Worm (Caenorhabditis elegans) whole organism, late embryonic: ENCODE results near the gene enu-3.5.

Source experiments
- C38D4.7 ChIP-seq: fragments of 200-800 bp; sonication (Bioruptor generic); optimal IDR thresholded peaks from 2 replicates; lab custom pipeline; 2018; ENCODE audit warnings: mild to moderate bottlenecking, missing genetic modification characterization, moderate library complexity, missing compliant biosample characterization
- K02D7.2 ChIP-seq: sonication (generic microtip); optimal IDR thresholded peaks from 2 replicates; lab custom pipeline; 2017; ENCODE audit warnings: mild to moderate bottlenecking, missing genetic modification characterization, missing compliant biosample characterization
- K09A11.1 ChIP-seq: sonication (generic microtip); optimal IDR thresholded peaks from 2 replicates; lab custom pipeline; 2017; ENCODE audit warnings: antibody characterized with exemption, mild to moderate bottlenecking, missing genetic modification characterization, missing compliant biosample characterization; ENCODE audit not compliant: insufficient read depth
- T23F11.4 ChIP-seq: fragments of 200-800 bp; sonication (Bioruptor generic); optimal IDR thresholded peaks from 2 replicates; lab custom pipeline; 2018; ENCODE audit warnings: mild to moderate bottlenecking, missing genetic modification characterization, missing compliant biosample characterization
- ama-1 ChIP-seq: fragments of 150-350 bp; optimal IDR thresholded peaks from 2 replicates; lab custom pipeline; 2014
- ceh-14 ChIP-seq: sonication (generic microtip); optimal IDR thresholded peaks from 2 replicates; lab custom pipeline; 2016; ENCODE audit warnings: missing genotype, missing genetic modification characterization, missing compliant biosample characterization
- ceh-18 ChIP-seq: sonication (generic microtip); optimal IDR thresholded peaks from 2 replicates; lab custom pipeline; 2016; ENCODE audit warnings: missing genetic modification characterization, missing compliant biosample characterization
- ceh-19 ChIP-seq: fragments of 200-800 bp; sonication (Bioruptor generic); optimal IDR thresholded peaks from 2 replicates; lab custom pipeline; 2018; ENCODE audit warnings: mild to moderate bottlenecking, missing genetic modification characterization, missing compliant biosample characterization
- ceh-24 ChIP-seq: sonication (generic microtip); optimal IDR thresholded peaks from 2 replicates; lab custom pipeline; 2016; ENCODE audit warnings: mild to moderate bottlenecking, missing genetic modification characterization, missing compliant biosample characterization
- ceh-31 ChIP-seq: sonication (generic microtip); optimal IDR thresholded peaks from 2 replicates; lab custom pipeline; 2016; ENCODE audit warnings: missing genetic modification characterization, missing compliant biosample characterization
- ceh-34 ChIP-seq: sonication (generic microtip); optimal IDR thresholded peaks from 2 replicates; lab custom pipeline; 2016; ENCODE audit warnings: mild to moderate bottlenecking, missing genetic modification characterization, missing compliant biosample characterization
- ceh-48 ChIP-seq: sonication (generic microtip); optimal IDR thresholded peaks from 2 replicates; lab custom pipeline; 2016; ENCODE audit warnings: missing genetic modification characterization, inconsistent platforms, missing compliant biosample characterization
- che-1 ChIP-seq: sonication (generic microtip); optimal IDR thresholded peaks from 2 replicates; lab custom pipeline; 2016; ENCODE audit warnings: mild to moderate bottlenecking, missing genetic modification characterization, missing compliant biosample characterization
- ets-4 ChIP-seq: sonication (generic microtip); optimal IDR thresholded peaks from 2 replicates; lab custom pipeline; 2016; ENCODE audit warnings: missing genetic modification characterization, missing compliant biosample characterization
- eyg-1 ChIP-seq: sonication (generic microtip); optimal IDR thresholded peaks from 2 replicates; lab custom pipeline; 2016; ENCODE audit warnings: missing genotype, missing genetic modification characterization, missing compliant biosample characterization
- fax-1 ChIP-seq: sonication (generic microtip); optimal IDR thresholded peaks from 2 replicates; lab custom pipeline; 2016; ENCODE audit warnings: missing genotype, missing genetic modification characterization, missing compliant biosample characterization
- fkh-6 ChIP-seq: sonication (generic microtip); optimal IDR thresholded peaks from 2 replicates; lab custom pipeline; 2016; ENCODE audit warnings: missing genetic modification characterization, missing compliant biosample characterization
- gmeb-2 ChIP-seq: sonication (generic microtip); optimal IDR thresholded peaks from 2 replicates; lab custom pipeline; 2016; ENCODE audit warnings: missing genetic modification characterization, inconsistent platforms, missing compliant biosample characterization
- hlh-13 ChIP-seq: fragments of 200-800 bp; sonication (Bioruptor generic); optimal IDR thresholded peaks from 2 replicates; lab custom pipeline; 2018; ENCODE audit warnings: mild to moderate bottlenecking, missing genetic modification characterization, missing compliant biosample characterization
- hlh-6 ChIP-seq: sonication (generic microtip); optimal IDR thresholded peaks from 2 replicates; lab custom pipeline; 2016; ENCODE audit warnings: missing genotype, missing genetic modification characterization, missing compliant biosample characterization
- hlh-8 ChIP-seq: sonication (generic microtip); optimal IDR thresholded peaks from 2 replicates; lab custom pipeline; 2016; ENCODE audit warnings: missing genotype, missing genetic modification characterization, missing compliant biosample characterization
- lim-6 ChIP-seq: sonication (generic microtip); optimal IDR thresholded peaks from 2 replicates; lab custom pipeline; 2016; ENCODE audit warnings: missing genetic modification characterization, missing compliant biosample characterization
- lin-11 ChIP-seq: fragments of 200-800 bp; sonication (Bioruptor generic); optimal IDR thresholded peaks from 2 replicates; lab custom pipeline; 2018; ENCODE audit warnings: mild to moderate bottlenecking, missing genetic modification characterization, missing compliant biosample characterization
- madf-2 ChIP-seq: sonication (generic microtip); optimal IDR thresholded peaks from 2 replicates; lab custom pipeline; 2017; ENCODE audit warnings: missing genetic modification characterization, missing compliant biosample characterization
- mec-3 ChIP-seq: sonication (generic microtip); optimal IDR thresholded peaks from 2 replicates; lab custom pipeline; 2016; ENCODE audit warnings: borderline replicate concordance, missing genetic modification characterization, missing compliant biosample characterization
- nfya-1 ChIP-seq: sonication (generic microtip); optimal IDR thresholded peaks from 2 replicates; lab custom pipeline; 2017; ENCODE audit warnings: missing genetic modification characterization, mild to moderate bottlenecking, missing compliant biosample characterization, antibody characterized with exemption, moderate library complexity
- pat-9 ChIP-seq: fragments of 200-800 bp; sonication (Bioruptor generic); optimal IDR thresholded peaks from 2 replicates; lab custom pipeline; 2018; ENCODE audit warnings: mild to moderate bottlenecking, missing genetic modification characterization, moderate library complexity, missing compliant biosample characterization
- pax-1 ChIP-seq: fragments of 150-350 bp; optimal IDR thresholded peaks from 2 replicates; lab custom pipeline; 2014; ENCODE audit warnings: missing biosample characterization, missing genetic modification characterization
- pha-4 ChIP-seq: fragments of 150-350 bp; optimal IDR thresholded peaks from 2 replicates; lab custom pipeline; 2018; ENCODE audit warnings: missing biosample characterization, missing genetic modification reagents, missing genetic modification characterization
- pqm-1 ChIP-seq: sonication (generic microtip); optimal IDR thresholded peaks from 2 replicates; lab custom pipeline; 2016; ENCODE audit warnings: missing genetic modification characterization, missing compliant biosample characterization
- sdc-2 ChIP-seq: sonication (generic microtip); optimal IDR thresholded peaks from 2 replicates; lab custom pipeline; 2016; ENCODE audit warnings: missing genotype, missing genetic modification characterization, missing compliant biosample characterization
- sox-2 ChIP-seq: fragments of 200-800 bp; sonication (Bioruptor generic); IDR thresholded peaks from 2 replicates; pipeline ENCODE4 v1.3.6; 2022; ENCODE audit warnings: missing genetic modification reagents, missing genetic modification characterization, missing compliant biosample characterization
- tbx-7 ChIP-seq: sonication (generic microtip); optimal IDR thresholded peaks from 2 replicates; lab custom pipeline; 2016; ENCODE audit warnings: missing genotype, missing genetic modification characterization, missing compliant biosample characterization
- ttx-3 ChIP-seq: sonication (generic microtip); optimal IDR thresholded peaks from 2 replicates; lab custom pipeline; 2016; ENCODE audit warnings: missing genetic modification reagents, missing genetic modification characterization, missing compliant biosample characterization
- unc-3 ChIP-seq, 2 experiments: fragments of 200-800 bp in 1 of 2; sonication (Bioruptor generic) in 1 of 2; sonication (generic microtip) in 1 of 2; conservative IDR thresholded peaks in 1 of 2; optimal IDR thresholded peaks in 1 of 2; 2 replicates each; pipeline versions ENCODE4 v1.3.6 to Lab custom; 2016 to 2022; ENCODE audit warnings: missing compliant biosample characterization in 2 of 2, missing genetic modification characterization in 2 of 2, missing genetic modification reagents in 1 of 2
- unc-42 ChIP-seq: sonication (generic microtip); optimal IDR thresholded peaks from 2 replicates; lab custom pipeline; 2016; ENCODE audit warnings: missing genotype, missing genetic modification characterization, missing compliant biosample characterization
- unc-55 ChIP-seq: sonication (generic microtip); optimal IDR thresholded peaks from 2 replicates; lab custom pipeline; 2017; ENCODE audit warnings: missing biosample characterization, missing genetic modification reagents, missing genetic modification characterization
- unc-86 ChIP-seq: sonication (generic microtip); optimal IDR thresholded peaks from 2 replicates; lab custom pipeline; 2016; ENCODE audit warnings: missing genetic modification characterization, missing compliant biosample characterization
- zip-5 ChIP-seq: sonication (generic microtip); optimal IDR thresholded peaks from 2 replicates; lab custom pipeline; 2016; ENCODE audit warnings: missing genetic modification characterization, missing compliant biosample characterization
- ztf-16 ChIP-seq: sonication (generic microtip); optimal IDR thresholded peaks from 2 replicates; lab custom pipeline; 2017; ENCODE audit warnings: missing genetic modification characterization, missing compliant biosample characterization

enu-3.5 gene

DNA sequence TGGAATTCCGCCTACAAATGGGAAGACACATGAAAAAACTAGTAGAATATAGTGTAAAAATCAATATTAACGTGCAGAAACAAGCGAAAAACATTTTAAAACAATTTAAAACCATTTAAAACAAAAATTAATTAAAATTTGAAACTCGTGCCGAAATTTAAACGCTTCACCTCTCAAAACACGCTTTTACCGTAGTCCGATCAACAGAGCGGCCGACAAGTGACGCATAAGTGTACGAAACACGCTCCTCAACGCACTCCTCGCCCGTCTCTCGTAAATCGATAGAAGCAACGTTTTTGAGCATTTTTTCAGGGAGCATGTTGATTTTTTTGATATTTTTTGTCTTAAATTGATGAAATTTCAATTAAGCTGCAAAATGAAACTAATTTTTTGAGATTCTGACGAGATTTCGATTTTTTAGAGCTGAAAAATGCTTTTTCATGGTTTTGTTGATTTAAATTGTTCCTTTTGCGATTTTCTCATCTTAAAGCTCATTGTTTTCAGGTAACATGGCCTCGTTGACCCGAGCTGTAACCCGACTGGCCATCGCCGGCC lies 27.1 kb downstream of the enu-3.5 start, which contains the start of gene cox-5A (continued):
- TF ChIP-seq mec-3 (tag; lab: Kevin White, UChicago) (no peak), ztf-16 (tag; lab: Kevin White, UChicago) (peak; percentile 88), ceh-24 (tag; lab: Kevin White, UChicago) (no peak), T23F11.4 (no peak), ceh-18 (tag; lab: Kevin White, UChicago) (peak; percentile 94), hlh-13 (GFP tag; lab: Kevin White, UChicago) (no peak), unc-55 (GFP tag; lab: Kevin White, UChicago) (peak; percentile 78), ceh-34 (tag; lab: Kevin White, UChicago) (peak; percentile 91), tbx-7 (tag; lab: Kevin White, UChicago) (no peak), unc-86 (tag; lab: Kevin White, UChicago) (peak; percentile 70), ceh-19 (GFP tag; lab: Kevin White, UChicago) (peak; percentile 38), hlh-8 (tag; lab: Kevin White, UChicago) (no peak), ets-4 (peak; percentile 61), fkh-6 (tag; lab: Kevin White, UChicago) (no peak), madf-2 (tag; lab: Kevin White, UChicago) (peak; percentile 52), nfya-1 (tag; lab: Kevin White, UChicago) (peak; percentile 99), ceh-48 (tag; lab: Kevin White, UChicago) (peak; percentile 86)
- TF ChIP-seq, all 69 proteins: peak for 46

DNA sequence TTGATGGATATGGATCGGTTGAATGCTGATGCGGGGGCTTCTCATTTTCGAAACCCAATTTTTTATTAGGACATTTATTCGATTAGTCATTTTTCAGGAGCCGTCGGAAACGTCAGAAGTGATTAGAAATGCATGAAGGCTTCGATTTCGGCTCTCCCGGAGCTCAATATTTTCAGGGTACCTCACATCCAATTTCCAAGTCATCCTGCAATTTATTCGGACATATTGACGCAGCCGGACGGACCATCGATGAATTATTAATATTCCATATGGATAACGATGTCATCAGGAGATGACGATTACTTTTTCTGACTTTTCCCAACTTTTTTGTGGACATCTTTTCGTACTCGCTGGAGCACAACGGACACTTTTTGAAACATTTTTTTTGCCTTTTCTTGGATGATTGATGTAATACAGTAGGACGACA lies 28.6 kb downstream of the enu-3.5 start:
- TF ChIP-seq pha-4 (tag; lab: Kevin White, UChicago): no peak
- TF ChIP-seq ceh-18 (tag; lab: Kevin White, UChicago): no peak
- peak; percentile 71 for TF ChIP-seq ama-1 (lab: Kevin White, UChicago)
- no peak for TF ChIP-seq sox-2 (GFP tag; lab: Robert Waterston, UW)
- no peak for TF ChIP-seq ceh-31 (tag; lab: Kevin White, UChicago)
- TF ChIP-seq, all 69 proteins: peak for 1

DNA sequence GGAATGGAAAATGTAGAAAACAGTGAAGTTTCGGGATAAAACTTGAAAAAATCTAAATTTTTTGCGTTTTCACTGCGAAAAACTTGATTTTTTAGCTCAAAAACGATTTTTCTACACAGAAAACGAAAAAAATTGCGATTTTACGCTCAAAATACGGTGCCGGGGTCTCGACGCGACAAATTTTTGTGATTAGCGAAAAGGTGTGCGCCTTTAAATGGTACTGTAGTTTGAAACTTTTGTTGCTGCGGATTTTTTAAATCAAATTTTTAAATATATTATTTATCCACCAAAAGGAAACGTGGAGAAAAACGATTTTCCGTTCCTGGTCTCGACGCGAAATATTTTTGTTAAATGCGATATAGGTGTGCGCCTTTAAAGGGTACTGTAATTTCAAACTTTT lies 29.2 kb downstream of the enu-3.5 start:
- no peak for TF ChIP-seq lin-11 (tag; lab: Kevin White, UChicago)
- no peak for TF ChIP-seq gmeb-2 (tag; lab: Kevin White, UChicago)
- TF ChIP-seq, all 69 proteins: peak for 0

DNA sequence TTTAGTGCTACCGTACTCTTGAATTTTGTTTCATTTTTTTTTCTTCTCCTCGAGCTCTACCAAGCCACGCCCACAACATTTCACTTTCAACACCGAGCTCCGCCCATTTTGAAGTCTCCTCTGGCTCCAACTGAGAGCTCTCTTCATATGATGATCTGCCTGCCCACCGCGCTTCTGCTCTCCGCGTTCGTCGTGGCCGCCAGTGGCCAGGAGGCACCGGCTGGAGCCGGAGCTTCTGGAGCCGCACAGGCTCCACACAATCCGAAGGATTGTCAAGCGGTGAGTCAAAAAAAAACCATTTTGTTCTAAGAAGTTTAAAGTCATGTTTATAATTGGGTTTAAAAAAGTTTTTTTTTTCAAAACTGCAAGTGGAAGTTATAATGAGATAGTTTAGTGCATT lies 32.4 kb downstream of the enu-3.5 start, which contains the start of gene flp-14:
Gene flp-14 (plus strand): TSS at position 146 of the 400 bp plus-strand sequence.
- TF ChIP-seq T23F11.4 (no peak), C38D4.7 (no peak), pat-9 (tag; lab: Kevin White, UChicago) (no peak), eyg-1 (tag; lab: Kevin White, UChicago) (no peak), ceh-14 (no peak), lim-6 (tag; lab: Kevin White, UChicago) (no peak)
- TF ChIP-seq, all 69 proteins: peak for 0

DNA sequence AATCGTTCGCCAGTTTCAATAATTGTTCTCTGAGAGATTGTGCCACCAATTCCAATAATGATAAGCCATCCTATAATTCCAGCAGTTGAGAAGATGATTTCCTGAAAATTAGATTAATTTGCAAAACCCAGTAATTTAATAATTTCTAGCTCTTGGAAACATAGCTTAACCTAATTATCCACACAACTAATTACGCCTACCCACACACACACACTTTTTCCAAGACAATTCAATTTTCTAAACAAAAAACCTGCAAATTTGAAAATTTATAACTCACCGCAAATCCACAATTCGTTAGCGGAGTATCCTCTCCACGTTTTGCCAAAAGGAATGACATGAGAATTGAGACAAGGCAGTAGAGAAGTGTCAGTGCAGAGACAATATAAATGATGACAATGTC lies 38.5 kb downstream of the enu-3.5 start:
- peak; percentile 63 for TF ChIP-seq unc-42 (tag; lab: Kevin White, UChicago)
- no peak for TF ChIP-seq mec-3 (tag; lab: Kevin White, UChicago)
- no peak for TF ChIP-seq C38D4.7

DNA sequence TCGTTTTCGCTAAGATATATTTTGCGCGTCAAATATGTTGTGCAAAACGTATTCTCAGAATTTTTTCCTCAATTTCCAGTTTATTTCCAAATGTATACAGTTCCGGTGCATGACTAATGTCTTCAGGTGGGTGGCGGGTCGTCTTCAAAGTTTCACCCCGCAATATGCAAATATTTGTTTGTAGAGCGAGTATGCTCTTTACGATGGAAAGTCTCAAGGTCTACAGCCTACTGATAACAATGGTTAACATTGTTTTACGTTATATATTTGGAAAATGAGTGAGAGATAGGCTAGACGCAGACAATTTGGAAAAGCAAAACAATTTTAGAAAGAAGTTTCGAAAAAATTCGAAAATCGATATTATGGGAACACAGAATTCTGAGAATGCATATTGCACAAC lies 39.9 kb downstream of the enu-3.5 start:
- TF ChIP-seq C38D4.7 (no peak), pax-1 (tag; lab: Kevin White, UChicago) (no peak), nfya-1 (tag; lab: Kevin White, UChicago) (no peak), ttx-3 (tag; lab: Kevin White, UChicago) (no peak), hlh-13 (GFP tag; lab: Kevin White, UChicago) (no peak), unc-3 (GFP tag; conservative IDR thresholded peaks at IDR 0.05; lab: Robert Waterston, UW) (no peak), unc-3 (tag; optimal IDR thresholded peaks at IDR 0.05; lab: Kevin White, UChicago) (no peak), ceh-24 (tag; lab: Kevin White, UChicago) (no peak), K09A11.1 (tag; lab: Kevin White, UChicago) (no peak), ceh-34 (tag; lab: Kevin White, UChicago) (no peak), ceh-31 (tag; lab: Kevin White, UChicago) (no peak), fkh-6 (tag; lab: Kevin White, UChicago) (no peak), K02D7.2 (tag; lab: Kevin White, UChicago) (no peak), ceh-48 (tag; lab: Kevin White, UChicago) (no peak), fax-1 (tag; lab: Kevin White, UChicago) (no peak), hlh-6 (tag; lab: Kevin White, UChicago) (no peak), pqm-1 (tag; lab: Kevin White, UChicago) (no peak), che-1 (no peak), sdc-2 (tag; lab: Kevin White, UChicago) (no peak), madf-2 (tag; lab: Kevin White, UChicago) (no peak), zip-5 (tag; lab: Kevin White, UChicago) (no peak)
